Fruit fly (Drosophila melanogaster) whole organism, embryonic: ENCODE measurements around the gene Rab7.

Experiments
- ATbp ChIP-seq: fragments of 200-800 bp; sonication (Bioruptor generic); optimal IDR thresholded peaks from 2 replicates; lab custom pipeline; 2017; ENCODE audit warnings: missing biosample characterization, mild to moderate bottlenecking, missing genetic modification characterization, missing genetic modification reagents
- Abd-B ChIP-seq: fragments of 200-800 bp; sonication (Bioruptor generic); optimal IDR thresholded peaks from 2 replicates; lab custom pipeline; 2018; ENCODE audit warnings: missing biosample characterization, mild to moderate bottlenecking, missing genetic modification characterization, moderate library complexity
- CG10209 ChIP-seq: fragments of 200-800 bp; sonication (Bioruptor generic); optimal IDR thresholded peaks from 3 replicates; lab custom pipeline; 2017; ENCODE audit warnings: missing biosample characterization, mild to moderate bottlenecking, missing genetic modification characterization, missing genetic modification reagents
- CG12299 ChIP-seq: fragments of 200-800 bp; sonication (Bioruptor generic); optimal IDR thresholded peaks from 2 replicates; lab custom pipeline; 2018; ENCODE audit warnings: missing biosample characterization, mild to moderate bottlenecking, missing genetic modification characterization
- CG13296 ChIP-seq: fragments of 200-800 bp; sonication (Bioruptor generic); optimal IDR thresholded peaks from 3 replicates; lab custom pipeline; 2018; ENCODE audit warnings: missing biosample characterization, mild to moderate bottlenecking, missing genetic modification characterization
- CG14710 ChIP-seq: fragments of 200-800 bp; sonication (Bioruptor generic); optimal IDR thresholded peaks from 3 replicates; lab custom pipeline; 2019; ENCODE audit warnings: missing biosample characterization, mild to moderate bottlenecking, missing genetic modification characterization, moderate library complexity
- CG1647 ChIP-seq: fragments of 200-800 bp; sonication (Bioruptor generic); optimal IDR thresholded peaks from 3 replicates; lab custom pipeline; 2016; ENCODE audit warnings: missing biosample characterization, missing genetic modification characterization
- CG16779 ChIP-seq: fragments of 200-800 bp; sonication (Bioruptor generic); IDR thresholded peaks from 2 replicates; pipeline ENCODE4 v1.3.6; 2022; ENCODE audit warnings: missing biosample characterization, missing genetic modification characterization
- CG17612 ChIP-seq: fragments of 200-800 bp; sonication (Bioruptor generic); IDR thresholded peaks from 2 replicates; pipeline ENCODE4 v1.3.6; 2022; ENCODE audit warnings: missing biosample characterization, missing genetic modification characterization
- CG1792 ChIP-seq: fragments of 200-800 bp; sonication (Bioruptor generic); optimal IDR thresholded peaks from 2 replicates; lab custom pipeline; 2016; ENCODE audit warnings: missing biosample characterization, missing genetic modification characterization
- CG18619 ChIP-seq: fragments of 200-800 bp; sonication (Bioruptor generic); optimal IDR thresholded peaks from 3 replicates; lab custom pipeline; 2017; ENCODE audit warnings: missing biosample characterization, mild to moderate bottlenecking, missing genetic modification characterization
- CG30403 ChIP-seq: fragments of 200-800 bp; sonication (Bioruptor generic); optimal IDR thresholded peaks from 3 replicates; lab custom pipeline; 2016; ENCODE audit warnings: missing biosample characterization, missing genetic modification characterization
- CG31224 ChIP-seq: fragments of 200-800 bp; sonication (Bioruptor generic); IDR thresholded peaks from 2 replicates; pipeline ENCODE4 v1.3.6; 2022; ENCODE audit warnings: missing biosample characterization, missing genetic modification characterization
- CG4282 ChIP-seq: fragments of 200-800 bp; sonication (Bioruptor generic); optimal IDR thresholded peaks from 2 replicates; lab custom pipeline; 2016; ENCODE audit warnings: missing biosample characterization, missing genetic modification characterization
- CG4707 ChIP-seq: fragments of 200-800 bp; sonication (Bioruptor generic); optimal IDR thresholded peaks from 2 replicates; lab custom pipeline; 2018; ENCODE audit warnings: missing biosample characterization, mild to moderate bottlenecking, missing genetic modification characterization, moderate library complexity
- CG4820 ChIP-seq: fragments of 200-800 bp; sonication (Bioruptor generic); optimal IDR thresholded peaks from 3 replicates; lab custom pipeline; 2016; ENCODE audit warnings: missing biosample characterization, missing genetic modification characterization
- CG5180 ChIP-seq: fragments of 200-800 bp; sonication (Bioruptor generic); optimal IDR thresholded peaks from 3 replicates; lab custom pipeline; 2017; ENCODE audit warnings: missing biosample characterization, missing genetic modification characterization, mild to moderate bottlenecking, moderate library complexity, missing genetic modification reagents
- CG6272 ChIP-seq: fragments of 200-800 bp; sonication (Bioruptor generic); IDR thresholded peaks from 2 replicates; pipeline ENCODE4 v1.3.6; 2022; ENCODE audit warnings: missing biosample characterization, missing genetic modification characterization
- CG7928 ChIP-seq: fragments of 200-800 bp; sonication (Bioruptor generic); optimal IDR thresholded peaks from 2 replicates; lab custom pipeline; 2017; ENCODE audit warnings: missing biosample characterization, mild to moderate bottlenecking, missing genetic modification characterization
- CG9817 ChIP-seq: fragments of 200-800 bp; sonication (Bioruptor generic); optimal IDR thresholded peaks from 2 replicates; lab custom pipeline; 2018; ENCODE audit warnings: missing biosample characterization, mild to moderate bottlenecking, missing genetic modification characterization, moderate library complexity
- CHES-1-like ChIP-seq: fragments of 200-800 bp; sonication (Bioruptor generic); optimal IDR thresholded peaks from 2 replicates; lab custom pipeline; 2016; ENCODE audit warnings: missing biosample characterization, missing genetic modification characterization
- D19B ChIP-seq: fragments of 200-800 bp; sonication (Bioruptor generic); optimal IDR thresholded peaks from 2 replicates; lab custom pipeline; 2017; ENCODE audit warnings: missing biosample characterization, mild to moderate bottlenecking, missing genetic modification characterization
- Dbx ChIP-seq: fragments of 200-800 bp; sonication (Bioruptor generic); IDR thresholded peaks from 3 replicates; pipeline ENCODE4 v1.3.6; 2022; ENCODE audit warnings: missing biosample characterization, missing genetic modification characterization
- Dip2 ChIP-seq: fragments of 200-800 bp; sonication (Bioruptor generic); IDR thresholded peaks from 2 replicates; pipeline ENCODE4 v1.3.6; 2022; ENCODE audit warnings: missing biosample characterization, missing genetic modification characterization
- Ets65A ChIP-seq: fragments of 200-800 bp; sonication (Bioruptor generic); peaks from one replicate; lab custom pipeline; 2016; ENCODE audit warnings: missing biosample characterization, missing genetic modification characterization
- Gug ChIP-seq: fragments of 200-800 bp; sonication (Bioruptor generic); IDR thresholded peaks from 4 replicates; pipeline ENCODE4 v1.3.6; 2022; ENCODE audit warnings: missing biosample characterization, missing genetic modification characterization
- H2.0 ChIP-seq: fragments of 200-800 bp; sonication (Bioruptor generic); IDR thresholded peaks from 2 replicates; pipeline ENCODE4 v1.3.6; 2022; ENCODE audit warnings: missing biosample characterization, missing genetic modification characterization
- Hsf ChIP-seq: fragments of 200-800 bp; sonication (Bioruptor generic); optimal IDR thresholded peaks from 3 replicates; lab custom pipeline; 2016; ENCODE audit warnings: missing biosample characterization, missing genetic modification characterization
- Mrtf ChIP-seq: fragments of 200-800 bp; sonication (Bioruptor generic); IDR thresholded peaks from 3 replicates; pipeline ENCODE4 v1.3.6; 2022; ENCODE audit warnings: missing biosample characterization, missing genetic modification characterization
- NC2α ChIP-seq: fragments of 200-800 bp; sonication (Bioruptor generic); optimal IDR thresholded peaks from 2 replicates; lab custom pipeline; 2016; ENCODE audit warnings: missing biosample characterization, missing genetic modification characterization
- Sox102F ChIP-seq: fragments of 200-800 bp; sonication (Bioruptor generic); optimal IDR thresholded peaks from 2 replicates; lab custom pipeline; 2018; ENCODE audit warnings: missing biosample characterization, mild to moderate bottlenecking, missing genetic modification characterization, moderate library complexity
- ato ChIP-seq: fragments of 200-800 bp; sonication (Bioruptor generic); IDR thresholded peaks from 2 replicates; pipeline ENCODE4 v1.3.6; 2022; ENCODE audit warnings: missing biosample characterization, missing genetic modification characterization; ENCODE audit not compliant: partially characterized antibody
- bowl ChIP-seq: fragments of 200-800 bp; sonication (Bioruptor generic); IDR thresholded peaks from 2 replicates; pipeline ENCODE4 v1.3.6; 2022; ENCODE audit warnings: missing biosample characterization, missing genetic modification characterization
- da ChIP-seq: fragments of 200-800 bp; sonication (Bioruptor generic); optimal IDR thresholded peaks from 2 replicates; lab custom pipeline; 2016; ENCODE audit warnings: missing biosample characterization, missing genetic modification characterization
- dm ChIP-seq: fragments of 200-800 bp; sonication (Bioruptor generic); optimal IDR thresholded peaks from 3 replicates; lab custom pipeline; 2016; ENCODE audit warnings: missing biosample characterization, missing genetic modification characterization
- exex ChIP-seq: fragments of 200-800 bp; sonication (Bioruptor generic); optimal IDR thresholded peaks from 4 replicates; lab custom pipeline; 2018; ENCODE audit warnings: missing biosample characterization, mild to moderate bottlenecking, missing genetic modification characterization, moderate library complexity
- fru ChIP-seq: fragments of >200 bp; optimal IDR thresholded peaks from 2 replicates; lab custom pipeline; 2017
- gsb ChIP-seq: fragments of 200-800 bp; sonication (Bioruptor generic); IDR thresholded peaks from 2 replicates; pipeline ENCODE4 v1.3.6; 2022; ENCODE audit warnings: missing biosample characterization, missing genetic modification characterization
- gt ChIP-seq: fragments of 200-800 bp; sonication (Bioruptor generic); IDR thresholded peaks from 2 replicates; pipeline ENCODE4 v1.3.6; 2022; ENCODE audit warnings: missing biosample characterization, missing genetic modification characterization
- inv ChIP-seq: fragments of 200-800 bp; sonication (Bioruptor generic); IDR thresholded peaks from 2 replicates; pipeline ENCODE4 v1.3.6; 2022; ENCODE audit warnings: missing biosample characterization, missing genetic modification characterization; ENCODE audit not compliant: partially characterized antibody
- kah ChIP-seq: fragments of 200-800 bp; sonication (Bioruptor generic); optimal IDR thresholded peaks from 2 replicates; lab custom pipeline; 2018; ENCODE audit warnings: missing biosample characterization, mild to moderate bottlenecking, missing genetic modification characterization
- maf-S ChIP-seq: fragments of 200-800 bp; sonication (Bioruptor generic); optimal IDR thresholded peaks from 2 replicates; lab custom pipeline; 2016; ENCODE audit warnings: missing biosample characterization, missing genetic modification characterization
- nerfin-1 ChIP-seq: fragments of 200-800 bp; sonication (Bioruptor generic); optimal IDR thresholded peaks from 3 replicates; lab custom pipeline; 2019; ENCODE audit warnings: missing biosample characterization, mild to moderate bottlenecking, missing genetic modification characterization, moderate library complexity
- nerfin-2 ChIP-seq: fragments of 200-800 bp; sonication (Bioruptor generic); IDR thresholded peaks from 2 replicates; pipeline ENCODE4 v1.3.6; 2022; ENCODE audit warnings: missing biosample characterization, missing genetic modification characterization; ENCODE audit not compliant: partially characterized antibody
- pho ChIP-seq: fragments of 200-800 bp; sonication (Bioruptor generic); optimal IDR thresholded peaks from 2 replicates; lab custom pipeline; 2016; ENCODE audit warnings: missing biosample characterization, missing genetic modification characterization
- pnt ChIP-seq: fragments of 200-800 bp; sonication (Bioruptor generic); optimal IDR thresholded peaks from 3 replicates; lab custom pipeline; 2016; ENCODE audit warnings: missing biosample characterization, missing genetic modification characterization
- prd ChIP-seq, 3 experiments: fragments of >200 bp in 2 of 3; fragments of 200-800 bp in 1 of 3; sonication (Bioruptor generic) in 1 of 3; optimal IDR thresholded peaks in 2 of 3; IDR thresholded peaks in 1 of 3; 2 replicates in 2 of 3; 3 replicates in 1 of 3; pipeline versions ENCODE4 v1.3.6 to Lab custom; 2017 to 2022; ENCODE audit warnings: missing biosample characterization in 1 of 3, missing genetic modification characterization in 1 of 3
- ro ChIP-seq: fragments of 200-800 bp; sonication (Bioruptor generic); IDR thresholded peaks from 2 replicates; pipeline ENCODE4 v1.3.6; 2022; ENCODE audit warnings: missing biosample characterization, missing genetic modification characterization
- schlank ChIP-seq: fragments of 200-800 bp; sonication (Bioruptor generic); optimal IDR thresholded peaks from 2 replicates; lab custom pipeline; 2018; ENCODE audit warnings: missing biosample characterization, mild to moderate bottlenecking, missing genetic modification characterization
- stc ChIP-seq: fragments of 200-800 bp; sonication (Bioruptor generic); IDR thresholded peaks from 2 replicates; pipeline ENCODE4 v1.3.6; 2022; ENCODE audit warnings: missing biosample characterization, missing genetic modification characterization
- wdn ChIP-seq: fragments of 200-800 bp; sonication (Bioruptor generic); IDR thresholded peaks from 2 replicates; pipeline ENCODE4 v1.3.6; 2022; ENCODE audit warnings: missing biosample characterization, missing genetic modification characterization

Rab7 gene

dm6 chr3R:24006449-24007159 lies 13.8 kb downstream of the Rab7 start (continued):
- TF ChIP-seq ATbp (GFP tag; lab: Kevin White, UChicago) (no peak), wdn (GFP tag; lab: Robert Waterston, UW) (peak; percentile 47; the same call in 1 of the 2 replicates), NC2α (GFP tag; lab: Kevin White, UChicago) (no peak), CG16779 (GFP tag; lab: Robert Waterston, UW) (0 out of 2 replicates have a peak, but pooled peaks have one; percentile 35), kah (no peak), CG17612 (GFP tag; lab: Robert Waterston, UW) (no peak), CG4820 (GFP tag; lab: Kevin White, UChicago) (no peak), Gug (GFP tag; lab: Robert Waterston, UW) (no peak), CG9817 (tag; lab: Kevin White, UChicago) (no peak), Abd-B (GFP tag; lab: Kevin White, UChicago) (no peak), ato (GFP tag; lab: Robert Waterston, UW) (no peak), pho (GFP tag; lab: Kevin White, UChicago) (no peak), CG1792 (GFP tag; lab: Kevin White, UChicago) (no peak), H2.0 (GFP tag; lab: Robert Waterston, UW) (no peak), CG10209 (no peak), Hsf (GFP tag; lab: Kevin White, UChicago) (no peak), da (GFP tag; lab: Kevin White, UChicago) (no peak), Ets65A (GFP tag; lab: Kevin White, UChicago) (peak; percentile 88), Dip2 (GFP tag; lab: Robert Waterston, UW) (no peak), CHES-1-like (GFP tag; lab: Kevin White, UChicago) (no peak), dm (GFP tag; lab: Kevin White, UChicago) (no peak), fru (lab: Kevin White, UChicago) (no peak), CG1647 (GFP tag; lab: Kevin White, UChicago) (no peak), gt (GFP tag; lab: Robert Waterston, UW) (no peak), Dbx (peak; percentile 41; the same call in 1 of the 3 replicates), CG31224 (GFP tag; lab: Robert Waterston, UW) (no peak), CG30403 (GFP tag; lab: Kevin White, UChicago) (no peak), inv (GFP tag; lab: Robert Waterston, UW) (no peak), prd (optimal IDR thresholded peaks at IDR 0.05; lab: Kevin White, UChicago) (no peak), prd (GFP tag; IDR thresholded peaks at IDR 0.05; lab: Robert Waterston, UW) (no peak), D19B (GFP tag; lab: Kevin White, UChicago) (no peak), exex (tag; lab: Kevin White, UChicago) (no peak), CG14710 (peak; percentile 3), CG7928 (GFP tag; lab: Kevin White, UChicago) (no peak), gsb (GFP tag; lab: Robert Waterston, UW) (no peak), CG4282 (GFP tag; lab: Kevin White, UChicago) (no peak), bowl (GFP tag; lab: Robert Waterston, UW) (no peak), ro (GFP tag; lab: Robert Waterston, UW) (no peak), maf-S (no peak), stc (GFP tag; lab: Robert Waterston, UW) (no peak), nerfin-1 (tag; lab: Kevin White, UChicago) (no peak), schlank (tag; lab: Kevin White, UChicago) (no peak), CG12299 (tag; lab: Kevin White, UChicago) (no peak), CG6272 (no peak), nerfin-2 (GFP tag; lab: Robert Waterston, UW) (no peak), CG4707 (GFP tag; lab: Kevin White, UChicago) (no peak), CG5180 (no peak), CG18619 (GFP tag; lab: Kevin White, UChicago) (no peak), Sox102F (GFP tag; lab: Kevin White, UChicago) (peak; percentile 8), pnt (GFP tag; lab: Kevin White, UChicago) (no peak), Mrtf (GFP tag; lab: Robert Waterston, UW) (no peak), CG13296 (GFP tag; lab: Kevin White, UChicago) (no peak)
